Fruit fly (Drosophila melanogaster) whole organism, pupa: ENCODE results near the gene Pka-C3.

Experiments used
- CG10348 ChIP-seq: fragments of 200-800 bp; sonication (Bioruptor generic); IDR thresholded peaks from 2 replicates; pipeline ENCODE4 v1.3.6; 2022; ENCODE audit warnings: missing biosample characterization, missing genetic modification characterization
- CG12605 ChIP-seq: fragments of 200-800 bp; sonication (Bioruptor generic); IDR thresholded peaks from 2 replicates; pipeline ENCODE4 v1.3.6; 2022; ENCODE audit warnings: missing biosample characterization, missing genetic modification characterization
- CG13204 ChIP-seq: fragments of 200-800 bp; sonication (Bioruptor generic); optimal IDR thresholded peaks from 2 replicates; lab custom pipeline; 2018; ENCODE audit warnings: missing biosample characterization, mild to moderate bottlenecking, missing genetic modification characterization, moderate library complexity
- CG14655 ChIP-seq: fragments of 200-800 bp; sonication (Bioruptor generic); optimal IDR thresholded peaks from 3 replicates; lab custom pipeline; 2017; ENCODE audit warnings: mild to moderate bottlenecking, missing biosample characterization, missing genetic modification reagents, missing genetic modification characterization
- CG15710 ChIP-seq: fragments of 200-800 bp; sonication (Bioruptor generic); optimal IDR thresholded peaks from 2 replicates; lab custom pipeline; 2018; ENCODE audit warnings: missing biosample characterization, mild to moderate bottlenecking, missing genetic modification characterization, moderate library complexity
- CG17806 ChIP-seq: fragments of 200-800 bp; sonication (Bioruptor generic); optimal IDR thresholded peaks from 2 replicates; lab custom pipeline; 2018; ENCODE audit warnings: missing biosample characterization, mild to moderate bottlenecking, missing genetic modification characterization, moderate library complexity
- CG32121 ChIP-seq: fragments of 200-800 bp; sonication (Bioruptor generic); IDR thresholded peaks from 2 replicates; pipeline ENCODE4 v1.3.6; 2022; ENCODE audit warnings: missing biosample characterization, missing genetic modification characterization
- CG34367 ChIP-seq: fragments of 200-800 bp; sonication (Bioruptor generic); optimal IDR thresholded peaks from 2 replicates; lab custom pipeline; 2018; ENCODE audit warnings: missing biosample characterization, mild to moderate bottlenecking, missing genetic modification characterization
- CG4496 ChIP-seq: fragments of 200-800 bp; sonication (Bioruptor generic); IDR thresholded peaks from 3 replicates; pipeline ENCODE4 v1.3.6; 2022; ENCODE audit warnings: missing biosample characterization, missing genetic modification characterization
- CG8159 ChIP-seq: fragments of 200-800 bp; sonication (Bioruptor generic); optimal IDR thresholded peaks from 3 replicates; lab custom pipeline; 2018; ENCODE audit warnings: missing biosample characterization, mild to moderate bottlenecking, missing genetic modification characterization, moderate library complexity
- CG8301 ChIP-seq: fragments of 200-800 bp; sonication (Bioruptor generic); optimal IDR thresholded peaks from 2 replicates; lab custom pipeline; 2018; ENCODE audit warnings: missing biosample characterization, mild to moderate bottlenecking, missing genetic modification characterization
- CG9948 ChIP-seq: fragments of 200-800 bp; sonication (Bioruptor generic); optimal IDR thresholded peaks from 2 replicates; lab custom pipeline; 2018; ENCODE audit warnings: missing biosample characterization, mild to moderate bottlenecking, missing genetic modification characterization, moderate library complexity
- D1 ChIP-seq: fragments of 200-800 bp; sonication (Bioruptor generic); optimal IDR thresholded peaks from 2 replicates; lab custom pipeline; 2018; ENCODE audit warnings: missing biosample characterization, mild to moderate bottlenecking, missing genetic modification characterization, moderate library complexity
- EcR ChIP-seq: fragments of 200-800 bp; sonication (Bioruptor generic); optimal IDR thresholded peaks from 3 replicates; lab custom pipeline; 2019; ENCODE audit warnings: missing biosample characterization, missing genetic modification characterization, mild to moderate bottlenecking, moderate library complexity, missing genetic modification reagents
- Ets98B ChIP-seq: fragments of 200-800 bp; sonication (Bioruptor generic); IDR thresholded peaks from 2 replicates; pipeline ENCODE4 v1.3.6; 2022; ENCODE audit warnings: missing biosample characterization, missing genetic modification characterization
- Pif1A ChIP-seq: fragments of 200-800 bp; sonication (Bioruptor generic); optimal IDR thresholded peaks from 3 replicates; lab custom pipeline; 2016; ENCODE audit warnings: missing biosample characterization, missing genetic modification characterization
- Pif1B ChIP-seq: fragments of 200-800 bp; sonication (Bioruptor generic); optimal IDR thresholded peaks from 3 replicates; lab custom pipeline; 2016; ENCODE audit warnings: missing biosample characterization, missing genetic modification characterization
- Snoo ChIP-seq: fragments of 200-800 bp; sonication (Bioruptor generic); optimal IDR thresholded peaks from 3 replicates; lab custom pipeline; 2017; ENCODE audit warnings: missing biosample characterization, mild to moderate bottlenecking, missing genetic modification characterization, inconsistent platforms
- fd96Ca ChIP-seq: fragments of 200-800 bp; sonication (Bioruptor generic); IDR thresholded peaks from 3 replicates; pipeline ENCODE4 v1.3.6; 2022; ENCODE audit warnings: missing biosample characterization, missing genetic modification characterization
- gl ChIP-seq: fragments of 200-800 bp; sonication (Bioruptor generic); optimal IDR thresholded peaks from 2 replicates; lab custom pipeline; 2018; ENCODE audit warnings: missing biosample characterization, mild to moderate bottlenecking, missing genetic modification characterization
- rn ChIP-seq: fragments of 200-800 bp; sonication (Bioruptor generic); IDR thresholded peaks from 2 replicates; pipeline ENCODE4 v1.3.6; 2022; ENCODE audit warnings: missing biosample characterization, missing genetic modification characterization

Pka-C3 gene

dm6 chr3L:15979912-15980311 is 25.3 kb upstream of the Pka-C3 start, which contains the start of gene CG17027:
TSS of gene CG17027 (plus strand) at chr3L:15980100.
- TF ChIP-seq gl (tag; lab: Kevin White, UChicago) (no peak), CG15710 (tag; lab: Kevin White, UChicago) (no peak), Ets98B (GFP tag; lab: Robert Waterston, UW) (no peak), CG4496 (GFP tag; lab: Robert Waterston, UW) (no peak), Snoo (tag; lab: Kevin White, UChicago) (no peak), EcR (GFP tag; lab: Kevin White, UChicago) (no peak), CG14655 (GFP tag; lab: Kevin White, UChicago) (no peak), CG10348 (no peak), rn (GFP tag; lab: Robert Waterston, UW) (no peak), Pif1A (GFP tag; lab: Kevin White, UChicago) (no peak), CG17806 (no peak), CG8301 (tag; lab: Kevin White, UChicago) (no peak), fd96Ca (no peak), CG13204 (GFP tag; lab: Kevin White, UChicago) (no peak), CG8159 (tag; lab: Kevin White, UChicago) (no peak), D1 (tag; lab: Kevin White, UChicago) (no peak)

dm6 chr3L:15979240-15979639 is 24.6 kb upstream of the Pka-C3 start:
- TF ChIP-seq D1 (tag; lab: Kevin White, UChicago) (no peak), EcR (GFP tag; lab: Kevin White, UChicago) (peak; percentile 46), CG9948 (tag; lab: Kevin White, UChicago) (no peak), Pif1B (no peak), fd96Ca (no peak), Pif1A (GFP tag; lab: Kevin White, UChicago) (no peak), CG4496 (GFP tag; lab: Robert Waterston, UW) (no peak)
- TF ChIP-seq, all 21 proteins: peak for 1

dm6 chr3L:15978224-15978623 is 23.6 kb upstream of the Pka-C3 start, which contains the start of gene CG17028:
TSS of gene CG17028 (plus strand) at chr3L:15978524.
- TF ChIP-seq CG13204 (GFP tag; lab: Kevin White, UChicago) (no peak), CG17806 (no peak), fd96Ca (no peak), CG12605 (GFP tag; lab: Robert Waterston, UW) (no peak), CG15710 (tag; lab: Kevin White, UChicago) (no peak), Snoo (tag; lab: Kevin White, UChicago) (no peak), CG4496 (GFP tag; lab: Robert Waterston, UW) (no peak), gl (tag; lab: Kevin White, UChicago) (no peak), D1 (tag; lab: Kevin White, UChicago) (no peak), CG8301 (tag; lab: Kevin White, UChicago) (no peak), Pif1A (GFP tag; lab: Kevin White, UChicago) (no peak), Ets98B (GFP tag; lab: Robert Waterston, UW) (no peak), CG9948 (tag; lab: Kevin White, UChicago) (no peak), CG14655 (GFP tag; lab: Kevin White, UChicago) (no peak)
- TF ChIP-seq, all 21 proteins: peak for 0

dm6 chr3L:15977565-15977964 is 23.0 kb upstream of the Pka-C3 start:
- TF ChIP-seq gl (tag; lab: Kevin White, UChicago) = no peak
- TF ChIP-seq Pif1B = no peak
- TF ChIP-seq EcR (GFP tag; lab: Kevin White, UChicago) = no peak
- no peak for TF ChIP-seq CG8301 (tag; lab: Kevin White, UChicago)
- no peak for TF ChIP-seq CG34367 (tag; lab: Kevin White, UChicago)
- TF ChIP-seq CG10348 = no peak
- TF ChIP-seq CG14655 (GFP tag; lab: Kevin White, UChicago) = no peak
- TF ChIP-seq CG17806 = peak; percentile 35
- peak; percentile 74 for TF ChIP-seq Ets98B (GFP tag; lab: Robert Waterston, UW)
- no peak for TF ChIP-seq rn (GFP tag; lab: Robert Waterston, UW)
- no peak for TF ChIP-seq CG8159 (tag; lab: Kevin White, UChicago)
- TF ChIP-seq CG32121 = peak; percentile 72
- TF ChIP-seq CG9948 (tag; lab: Kevin White, UChicago) = no peak
- TF ChIP-seq CG12605 (GFP tag; lab: Robert Waterston, UW) = peak; percentile 66
- no peak for TF ChIP-seq CG13204 (GFP tag; lab: Kevin White, UChicago)
- peak; percentile 76 for TF ChIP-seq CG4496 (GFP tag; lab: Robert Waterston, UW)
- no peak for TF ChIP-seq D1 (tag; lab: Kevin White, UChicago)
- peak; percentile 47 for TF ChIP-seq Snoo (tag; lab: Kevin White, UChicago)
- TF ChIP-seq Pif1A (GFP tag; lab: Kevin White, UChicago) = no peak
- no peak for TF ChIP-seq fd96Ca
- TF ChIP-seq CG15710 (tag; lab: Kevin White, UChicago) = no peak

- TF ChIP-seq Ets98B (GFP tag; lab: Robert Waterston, UW) (peak; percentile 12; the same call in 1 of the 2 replicates), CG12605 (GFP tag; lab: Robert Waterston, UW) (peak; percentile 64), fd96Ca (0 out of 3 replicates have a peak, but pooled peaks have one; percentile 24), rn (GFP tag; lab: Robert Waterston, UW) (peak; percentile 3; the same call in 1 of the 2 replicates), CG17806 (no peak), gl (tag; lab: Kevin White, UChicago) (no peak), D1 (tag; lab: Kevin White, UChicago) (no peak), CG10348 (no peak)
- TF ChIP-seq, all 21 proteins: peak for 4
These were observed 22.2 kb upstream of the Pka-C3 start, which contains the start of gene CG17029 for dm6 chr3L:15976758-15977157. TSS of gene CG17029 (plus strand) at chr3L:15976870.

dm6 chr3L:15975068-15975467 is 20.5 kb upstream of the Pka-C3 start, which contains the start of gene CG17026:
TSS of gene CG17026 (plus strand) at chr3L:15975368.
- TF ChIP-seq Snoo (tag; lab: Kevin White, UChicago) (no peak), EcR (GFP tag; lab: Kevin White, UChicago) (peak; percentile 27)
